Worm (Caenorhabditis elegans): Measurements from ENCODE around the gene swan-2.

The swan-2 gene

DNA sequence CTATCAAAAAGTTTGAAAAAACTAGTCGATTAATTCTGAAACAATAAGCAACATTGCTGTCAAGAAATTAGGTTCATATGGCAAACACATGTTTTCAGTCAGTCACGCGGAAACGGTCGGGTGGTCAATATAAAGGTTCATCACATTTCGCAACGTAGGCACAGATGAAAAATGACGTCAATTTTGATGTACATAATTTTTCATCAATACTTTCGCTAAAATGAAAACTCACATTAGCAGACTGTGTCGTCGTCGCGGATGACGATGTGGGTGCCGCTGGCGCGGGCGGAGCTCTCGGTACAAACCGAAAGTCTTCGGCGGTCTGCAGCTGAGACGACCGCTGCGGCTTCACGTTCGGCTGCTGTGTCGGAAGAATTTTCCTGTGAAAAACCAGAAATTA is at the start of gene swan-2:
swan-2 (minus strand) TSS at position 380 of the 400 bp plus-strand sequence.
- TF ChIP-seq ceh-31 (tag; optimal IDR thresholded peaks at IDR 0.05), result no peak
- TF ChIP-seq nfya-1 (tag; optimal IDR thresholded peaks at IDR 0.05), result no peak
- no peak for TF ChIP-seq sdc-2 (tag; optimal IDR thresholded peaks at IDR 0.05)
- no peak for TF ChIP-seq ceh-14 (tag; optimal IDR thresholded peaks at IDR 0.05)
- no peak for TF ChIP-seq hlh-30 (tag; optimal IDR thresholded peaks at IDR 0.05; ENCODE audit: insufficient read depth)
- no peak for TF ChIP-seq elt-4 (tag; optimal IDR thresholded peaks at IDR 0.05)
- no peak for TF ChIP-seq Y22D7AL.16 (tag; optimal IDR thresholded peaks at IDR 0.05)
- no peak for TF ChIP-seq ama-1 (optimal IDR thresholded peaks at IDR 0.05)
- no peak for TF ChIP-seq ztf-16 (tag; optimal IDR thresholded peaks at IDR 0.05)
- no peak for TF ChIP-seq ref-2 (tag; optimal IDR thresholded peaks at IDR 0.05)
- TF ChIP-seq sox-4 (tag; optimal IDR thresholded peaks at IDR 0.05), result no peak
- no peak for TF ChIP-seq unc-3 (GFP tag; conservative IDR thresholded peaks at IDR 0.05)
- no peak for TF ChIP-seq unc-3 (tag; optimal IDR thresholded peaks at IDR 0.05)
- TF ChIP-seq npax-4 (tag; optimal IDR thresholded peaks at IDR 0.05), result no peak

ce11 chrV:13850170-13850569 is 46.1 kb upstream of the swan-2 start, which contains the start of gene hpx-2:
hpx-2 (plus strand) TSS chrV:13850470.
- no peak for TF ChIP-seq nhr-11 (tag; optimal IDR thresholded peaks at IDR 0.05)
- no peak for TF ChIP-seq K02D7.2 (tag; optimal IDR thresholded peaks at IDR 0.05)
- TF ChIP-seq ceh-19 (GFP tag; optimal IDR thresholded peaks at IDR 0.05), result no peak
- no peak for TF ChIP-seq dve-1 (tag; optimal IDR thresholded peaks at IDR 0.05)
- TF ChIP-seq che-1 (tag; optimal IDR thresholded peaks at IDR 0.05), result no peak
- no peak for TF ChIP-seq elt-4 (tag; optimal IDR thresholded peaks at IDR 0.05)
- TF ChIP-seq pha-2 (tag; optimal IDR thresholded peaks at IDR 0.05), result no peak
- no peak for TF ChIP-seq unc-55 (GFP tag; optimal IDR thresholded peaks at IDR 0.05)
- TF ChIP-seq ceh-30 (tag; optimal IDR thresholded peaks at IDR 0.05), result no peak
- no peak for TF ChIP-seq fkh-6 (tag; optimal IDR thresholded peaks at IDR 0.05)
- no peak for TF ChIP-seq ttx-3 (tag; optimal IDR thresholded peaks at IDR 0.05)
- TF ChIP-seq hlh-8 (tag; optimal IDR thresholded peaks at IDR 0.05), result no peak
- no peak for TF ChIP-seq ceh-48 (tag; optimal IDR thresholded peaks at IDR 0.05)
- TF ChIP-seq zip-5 (tag; optimal IDR thresholded peaks at IDR 0.05), result no peak
- no peak for TF ChIP-seq mec-3 (tag; optimal IDR thresholded peaks at IDR 0.05; ENCODE audit: borderline replicate concordance)
- TF ChIP-seq ceh-9 (tag; optimal IDR thresholded peaks at IDR 0.05), result no peak

DNA sequence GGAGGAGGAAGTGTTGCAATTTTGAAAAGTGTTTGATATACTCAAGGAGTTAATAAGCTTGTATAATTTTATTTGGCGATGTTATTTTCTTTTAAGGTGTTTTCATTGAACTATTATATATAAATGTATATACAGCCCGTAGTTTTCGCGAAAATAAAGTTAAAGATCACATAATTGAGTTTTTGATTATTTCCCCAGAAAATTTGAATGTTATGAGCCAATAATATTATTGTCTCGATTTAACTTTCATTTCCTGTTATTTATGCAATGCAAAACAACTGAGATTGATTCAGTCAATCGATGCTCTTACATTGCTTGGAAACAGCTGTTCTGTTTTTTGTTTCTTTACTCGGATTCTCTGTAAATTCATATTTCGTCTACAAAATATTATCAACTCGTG is 44.3 kb upstream of the swan-2 start, which contains the start of gene srx-133:
srx-133 (plus strand) TSS at position 301 of the 400 bp plus-strand sequence.
- TF ChIP-seq ets-4 (tag; optimal IDR thresholded peaks at IDR 0.05), result no peak

DNA sequence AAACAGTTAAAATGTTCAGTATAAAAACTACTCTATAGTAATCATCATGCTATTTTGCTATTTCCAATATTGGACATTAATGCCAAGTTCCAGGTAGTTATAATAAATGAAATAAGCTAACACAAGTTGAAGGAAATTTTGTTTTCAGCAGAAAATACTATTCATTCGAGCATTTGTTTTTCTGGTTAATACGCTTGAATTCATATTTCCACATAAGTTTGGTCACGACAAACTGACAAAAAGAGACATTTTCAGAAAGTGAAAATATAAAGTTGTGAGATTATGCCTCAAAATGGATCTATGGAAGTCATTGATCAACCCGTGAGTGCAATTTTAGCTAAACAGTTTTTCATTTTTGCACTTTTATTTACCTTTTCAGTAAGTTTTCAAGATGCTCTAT is 41.1 kb upstream of the swan-2 start, which contains the start of gene srx-131:
srx-131 (plus strand) TSS at position 301 of the 400 bp plus-strand sequence.
- TF ChIP-seq ceh-45 (GFP tag; IDR thresholded peaks at IDR 0.05) (no peak), ceh-19 (GFP tag; optimal IDR thresholded peaks at IDR 0.05) (no peak), K09A11.1 (tag; optimal IDR thresholded peaks at IDR 0.05; ENCODE audit: insufficient read depth) (no peak)

DNA sequence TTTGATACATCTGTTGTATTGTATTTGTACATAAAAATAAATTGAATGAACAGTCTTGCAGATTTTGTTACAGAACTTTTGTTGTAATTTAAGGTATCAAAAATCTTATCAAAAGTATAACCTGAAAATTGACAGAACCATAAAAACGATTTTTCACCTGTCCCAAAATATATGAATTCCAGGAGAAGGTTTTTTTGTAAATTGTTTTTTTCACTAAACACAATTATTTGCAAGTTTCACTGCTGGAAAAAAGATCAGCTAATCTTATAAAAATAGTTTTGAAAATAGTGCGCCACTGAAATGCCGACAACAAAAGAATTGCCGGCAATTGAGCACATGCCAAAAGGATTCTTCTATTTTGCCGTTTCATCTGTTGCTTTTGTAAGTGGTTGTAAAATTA is 39.1 kb upstream of the swan-2 start, which contains the start of gene srx-130:
srx-130 (plus strand) TSS at position 301 of the 400 bp plus-strand sequence.
- TF ChIP-seq unc-3 (GFP tag; conservative IDR thresholded peaks at IDR 0.05) (no peak), unc-3 (tag; optimal IDR thresholded peaks at IDR 0.05) (no peak), unc-55 (GFP tag; optimal IDR thresholded peaks at IDR 0.05) (no peak), ceh-19 (GFP tag; optimal IDR thresholded peaks at IDR 0.05) (no peak), ceh-45 (GFP tag; IDR thresholded peaks at IDR 0.05) (no peak), ahr-1 (tag; optimal IDR thresholded peaks at IDR 0.05) (no peak), rnt-1 (tag; optimal IDR thresholded peaks at IDR 0.05) (no peak), ets-4 (tag; optimal IDR thresholded peaks at IDR 0.05) (no peak), npax-4 (tag; optimal IDR thresholded peaks at IDR 0.05) (no peak), tbx-2 (tag; optimal IDR thresholded peaks at IDR 0.05) (no peak), nhr-11 (tag; optimal IDR thresholded peaks at IDR 0.05) (no peak), ttx-3 (tag; optimal IDR thresholded peaks at IDR 0.05) (no peak), C38D4.7 (GFP tag; optimal IDR thresholded peaks at IDR 0.05) (no peak), odd-2 (tag; optimal IDR thresholded peaks at IDR 0.05) (no peak), K02D7.2 (tag; optimal IDR thresholded peaks at IDR 0.05) (no peak), tbx-7 (tag; optimal IDR thresholded peaks at IDR 0.05) (no peak), hlh-30 (tag; optimal IDR thresholded peaks at IDR 0.05; ENCODE audit: insufficient read depth) (no peak), ceh-30 (tag; optimal IDR thresholded peaks at IDR 0.05) (no peak), hlh-8 (tag; optimal IDR thresholded peaks at IDR 0.05) (no peak), lin-11 (tag; optimal IDR thresholded peaks at IDR 0.05) (no peak)
